Worm (Caenorhabditis elegans) whole organism, early embryonic: ENCODE data around the gene dop-5.
"Not testable (repeated sequence)": the region's sequence is repeated elsewhere in the genome, so short reads cannot be mapped to it uniquely, and the experiment has no call there.

ENCODE experiments used
- B0310.2 ChIP-seq: sonication (generic microtip); optimal IDR thresholded peaks from 2 replicates; lab custom pipeline; 2016; ENCODE audit warnings: mild to moderate bottlenecking, missing genetic modification characterization, missing compliant biosample characterization
- F13C5.2 ChIP-seq: sonication (generic microtip); optimal IDR thresholded peaks from 2 replicates; lab custom pipeline; 2017; ENCODE audit warnings: mild to moderate bottlenecking, missing genetic modification characterization, inconsistent platforms, missing compliant biosample characterization
- aly-1 ChIP-seq: sonication (generic microtip); optimal IDR thresholded peaks from 2 replicates; lab custom pipeline; 2016; ENCODE audit warnings: missing genetic modification characterization, missing compliant biosample characterization
- ama-1 ChIP-seq: fragments of 150-350 bp; optimal IDR thresholded peaks from 2 replicates; lab custom pipeline; 2014
- ceh-13 ChIP-seq: fragments of 200-800 bp; sonication (Bioruptor generic); optimal IDR thresholded peaks from 2 replicates; lab custom pipeline; 2018; ENCODE audit warnings: mild to moderate bottlenecking, missing genetic modification characterization, missing compliant biosample characterization
- ceh-36 ChIP-seq: sonication (generic microtip); optimal IDR thresholded peaks from 2 replicates; lab custom pipeline; 2016; ENCODE audit warnings: missing genetic modification characterization, inconsistent platforms, missing compliant biosample characterization
- ets-7 ChIP-seq: sonication (generic microtip); optimal IDR thresholded peaks from 2 replicates; lab custom pipeline; 2016; ENCODE audit warnings: missing genotype, missing genetic modification characterization, missing compliant biosample characterization
- flt-1 ChIP-seq: fragments of 200-800 bp; sonication (Bioruptor generic); IDR thresholded peaks from 2 replicates; pipeline ENCODE4 v1.3.6; 2022; ENCODE audit warnings: missing genetic modification characterization, missing compliant biosample characterization
- hmbx-1 ChIP-seq: sonication (generic microtip); optimal IDR thresholded peaks from 2 replicates; lab custom pipeline; 2016; ENCODE audit warnings: mild to moderate bottlenecking, missing genetic modification characterization, missing compliant biosample characterization
- hmg-4 ChIP-seq: fragments of 200-800 bp; sonication (Bioruptor generic); optimal IDR thresholded peaks from 2 replicates; lab custom pipeline; 2018; ENCODE audit warnings: mild to moderate bottlenecking, missing genetic modification characterization, missing compliant biosample characterization
- hnd-1 ChIP-seq: sonication (generic microtip); optimal IDR thresholded peaks from 2 replicates; lab custom pipeline; 2016; ENCODE audit warnings: missing genetic modification characterization, missing compliant biosample characterization
- pes-1 ChIP-seq: fragments of 200-800 bp; sonication (Bioruptor generic); IDR thresholded peaks from 2 replicates; pipeline ENCODE4 v1.3.6; 2022; ENCODE audit warnings: missing genetic modification reagents, missing genetic modification characterization, missing compliant biosample characterization
- scrt-1 ChIP-seq: fragments of 200-800 bp; sonication (Bioruptor generic); IDR thresholded peaks from 2 replicates; pipeline ENCODE4 v1.3.6; 2022; ENCODE audit warnings: missing genetic modification characterization, missing compliant biosample characterization
- sea-1 ChIP-seq: fragments of 200-800 bp; sonication (Bioruptor generic); conservative IDR thresholded peaks from 2 replicates; pipeline ENCODE4 v1.3.6; 2022; ENCODE audit warnings: missing genetic modification characterization, missing compliant biosample characterization
- tbx-11 ChIP-seq: fragments of 200-800 bp; sonication (Bioruptor generic); IDR thresholded peaks from 2 replicates; pipeline ENCODE4 v1.3.6; 2022; ENCODE audit warnings: missing genetic modification characterization, missing compliant biosample characterization
- tbx-37 ChIP-seq: fragments of 200-800 bp; sonication (Bioruptor generic); conservative IDR thresholded peaks from 2 replicates; pipeline ENCODE4 v1.3.6; 2022; ENCODE audit warnings: missing genetic modification reagents, missing genetic modification characterization, missing compliant biosample characterization
- tra-4 ChIP-seq: sonication (generic microtip); optimal IDR thresholded peaks from 2 replicates; lab custom pipeline; 2017; ENCODE audit warnings: missing genetic modification characterization, missing compliant biosample characterization

Gene dop-5

DNA sequence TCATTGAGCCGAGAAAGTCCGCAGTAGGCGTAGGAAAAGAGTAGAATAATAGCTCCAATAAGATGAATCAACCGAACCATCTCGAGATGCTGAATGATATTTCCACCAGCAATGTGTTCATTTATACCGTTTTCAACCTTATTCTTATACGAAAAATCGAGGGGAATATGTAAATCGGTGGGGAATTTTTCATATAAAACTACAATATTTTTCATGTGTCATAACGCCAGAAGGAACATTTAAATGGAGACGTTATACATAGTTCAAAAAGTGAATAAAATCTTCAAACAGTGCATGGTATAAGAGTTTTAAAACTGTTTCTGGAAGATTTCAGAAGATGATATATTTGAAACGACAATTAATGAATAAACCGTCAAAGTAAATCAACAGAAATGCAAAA lies 36.6 kb upstream of the dop-5 start, which contains the start of gene nas-19:
TSS of gene nas-19 (minus strand) at position 101 of the 400 bp plus-strand sequence.
- TF ChIP-seq tbx-37 (no peak), scrt-1 (GFP tag; lab: Robert Waterston, UW) (no peak), tbx-11 (GFP tag; lab: Robert Waterston, UW) (no peak), sea-1 (GFP tag; lab: Robert Waterston, UW) (no peak)

DNA sequence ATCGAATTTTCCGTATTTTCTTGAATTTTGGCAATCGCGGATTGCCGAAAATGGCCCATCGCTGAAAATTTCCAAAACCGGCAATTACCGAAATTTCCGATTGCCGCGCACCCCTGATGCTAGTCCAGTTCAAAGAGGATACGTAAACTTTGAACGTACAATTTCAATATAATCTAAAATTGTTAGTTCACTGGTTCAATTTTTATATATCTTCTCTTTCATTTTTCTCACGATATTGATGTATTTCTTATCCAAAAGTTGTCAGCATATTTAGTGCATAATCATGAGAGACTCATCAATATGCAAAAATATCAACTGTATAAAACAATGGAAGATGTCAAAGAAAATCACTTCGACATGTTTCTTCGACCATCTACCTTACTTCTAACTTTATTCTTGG lies 32.6 kb upstream of the dop-5 start, which contains the start of gene nas-17:
TSS of gene nas-17 (plus strand) at position 301 of the 400 bp plus-strand sequence.
- no peak for TF ChIP-seq ama-1 (lab: Kevin White, UChicago)

- not testable (repeated sequence) for TF ChIP-seq tbx-11 (GFP tag; lab: Robert Waterston, UW); B0310.2 (tag; lab: Kevin White, UChicago); scrt-1 (GFP tag; lab: Robert Waterston, UW)
Observed at ce11 chrV:11396134-11396533, 30.1 kb upstream of the dop-5 start, which contains the start of gene nas-18. Gene nas-18, plus strand, starts transcription at chrV:11396434.

DNA sequence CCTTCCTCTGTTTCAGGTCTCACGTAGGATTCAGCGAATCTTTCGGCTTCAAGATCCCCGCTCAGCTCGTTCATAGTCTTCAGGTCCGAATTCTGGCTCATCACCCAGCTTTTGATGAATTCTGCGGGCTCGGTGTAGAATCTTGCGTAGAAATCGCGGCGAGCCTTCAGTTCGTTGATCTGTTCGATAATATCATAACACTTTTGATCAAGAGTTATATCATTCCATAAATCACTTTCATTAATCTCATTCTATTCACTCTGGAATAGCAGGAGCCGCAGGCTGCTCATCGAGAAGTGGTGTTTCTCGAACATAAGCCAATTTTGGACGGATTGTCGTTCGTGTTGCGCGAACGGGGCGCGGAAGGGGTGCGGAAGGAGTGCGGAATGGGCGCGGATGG lies 29.0 kb upstream of the dop-5 start, which contains the start of gene K03B8.4:
TSS of gene K03B8.4 (minus strand) at position 101 of the 400 bp plus-strand sequence.
- TF ChIP-seq flt-1; tbx-11 (GFP tag; lab: Robert Waterston, UW); aly-1 (tag; lab: Kevin White, UChicago): not testable (repeated sequence)

DNA sequence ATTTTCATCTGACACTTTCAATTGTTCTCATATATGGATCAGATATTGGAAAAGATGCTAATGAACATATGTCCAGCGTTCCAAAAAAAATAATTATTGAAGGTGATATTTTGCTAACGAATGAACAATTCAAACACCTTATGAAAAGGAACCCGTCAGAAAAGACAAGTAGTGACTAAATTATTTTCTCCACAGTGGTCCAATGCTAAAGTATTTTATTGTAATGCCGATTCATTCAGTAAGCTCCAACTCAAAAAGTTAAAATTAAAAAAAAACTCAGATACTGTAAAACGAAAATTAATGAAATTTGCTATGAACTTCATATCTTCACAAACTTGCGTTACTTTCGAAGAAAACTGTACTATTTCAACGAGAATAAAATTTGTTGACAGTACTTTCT lies 26.0 kb upstream of the dop-5 start, which contains the start of gene nas-16:
TSS of gene nas-16 (plus strand) at position 301 of the 400 bp plus-strand sequence.
- TF ChIP-seq sea-1 (GFP tag; lab: Robert Waterston, UW) (no peak), tbx-37 (no peak), hnd-1 (no peak), F13C5.2 (tag; lab: Kevin White, UChicago) (no peak), ets-7 (tag; lab: Kevin White, UChicago) (no peak), flt-1 (no peak), aly-1 (tag; lab: Kevin White, UChicago) (no peak)

DNA sequence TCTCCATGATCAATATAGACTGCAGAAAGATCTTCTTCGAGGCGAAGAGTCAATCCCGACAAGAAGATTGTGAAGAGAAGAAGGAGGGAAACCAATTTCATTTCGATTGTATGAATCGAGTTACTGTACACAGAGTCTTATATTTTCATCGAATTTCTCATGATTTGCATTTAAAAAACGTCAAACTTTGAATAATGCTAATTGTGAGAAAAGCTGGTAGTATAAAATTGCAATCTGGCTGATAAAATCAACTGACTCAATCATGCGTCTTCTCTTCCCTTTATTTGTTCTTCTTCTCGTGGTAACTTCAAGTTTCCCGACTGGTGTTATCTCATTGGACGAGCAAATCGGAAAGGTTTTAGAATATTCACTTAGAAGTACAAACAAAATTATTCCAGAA lies 24.4 kb upstream of the dop-5 start, which contains the start of the genes K03B8.11 and K03B8.14:
TSS of gene K03B8.11 (minus strand) at position 101 of the 400 bp plus-strand sequence.
TSS of gene K03B8.14 (plus strand) at position 110 of the 400 bp plus-strand sequence.
- TF ChIP-seq flt-1, result no peak
- TF ChIP-seq tra-4 (tag; lab: Kevin White, UChicago), result no peak
- TF ChIP-seq hmg-4 (GFP tag; lab: Kevin White, UChicago), result no peak
- TF ChIP-seq hnd-1, result no peak
- TF ChIP-seq scrt-1 (GFP tag; lab: Robert Waterston, UW), result no peak
- TF ChIP-seq tbx-37, result no peak
- TF ChIP-seq sea-1 (GFP tag; lab: Robert Waterston, UW), result no peak
- TF ChIP-seq pes-1 (GFP tag; lab: Robert Waterston, UW), result no peak
- no peak for TF ChIP-seq ceh-13 (GFP tag; lab: Kevin White, UChicago)
- TF ChIP-seq ets-7 (tag; lab: Kevin White, UChicago), result no peak
- TF ChIP-seq tbx-11 (GFP tag; lab: Robert Waterston, UW), result no peak
- TF ChIP-seq ceh-36 (tag; lab: Kevin White, UChicago), result no peak
- no peak for TF ChIP-seq ama-1 (lab: Kevin White, UChicago)
- no peak for TF ChIP-seq aly-1 (tag; lab: Kevin White, UChicago)
- TF ChIP-seq B0310.2 (tag; lab: Kevin White, UChicago), result no peak
- no peak for TF ChIP-seq F13C5.2 (tag; lab: Kevin White, UChicago)
- no peak for TF ChIP-seq hmbx-1 (tag; lab: Kevin White, UChicago)

ce11 chrV:11389776-11390175 lies 23.7 kb upstream of the dop-5 start, which contains the start of gene col-155:
Gene col-155, minus strand, starts transcription at chrV:11389876.
- TF ChIP-seq hnd-1 (no peak), pes-1 (GFP tag; lab: Robert Waterston, UW) (no peak), tbx-11 (GFP tag; lab: Robert Waterston, UW) (no peak), ceh-13 (GFP tag; lab: Kevin White, UChicago) (no peak), tbx-37 (no peak), flt-1 (no peak), hmg-4 (GFP tag; lab: Kevin White, UChicago) (no peak)

ce11 chrV:11386428-11386827 lies 20.4 kb upstream of the dop-5 start, which contains the start of gene F55C10.4:
Gene F55C10.4, plus strand, starts transcription at chrV:11386728.
- no peak for TF ChIP-seq tra-4 (tag; lab: Kevin White, UChicago)

DNA sequence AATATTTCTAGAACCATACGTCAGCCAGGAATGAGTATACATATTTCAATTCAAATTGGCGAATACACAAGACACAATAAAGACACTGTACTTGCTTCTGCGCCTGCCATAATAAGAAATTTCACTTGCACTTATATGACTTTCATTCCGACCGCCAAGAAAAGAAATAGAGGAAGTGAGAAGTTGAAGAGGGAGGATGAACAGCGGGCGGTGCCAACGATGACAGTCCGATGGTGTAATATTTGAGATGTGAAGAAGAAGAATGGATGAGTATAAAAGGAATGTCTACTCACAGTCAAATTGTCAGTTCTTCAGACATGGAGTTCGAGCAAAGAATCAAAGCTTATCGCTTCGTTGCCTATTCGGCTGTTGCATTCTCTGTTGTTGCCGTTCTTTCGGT lies 19.0 kb upstream of the dop-5 start, which contains the start of gene col-154:
TSS of gene col-154 (plus strand) at position 301 of the 400 bp plus-strand sequence.
- no peak for TF ChIP-seq F13C5.2 (tag; lab: Kevin White, UChicago)
- TF ChIP-seq ceh-36 (tag; lab: Kevin White, UChicago), result no peak
- no peak for TF ChIP-seq flt-1
- no peak for TF ChIP-seq B0310.2 (tag; lab: Kevin White, UChicago)
- no peak for TF ChIP-seq aly-1 (tag; lab: Kevin White, UChicago)
- no peak for TF ChIP-seq ets-7 (tag; lab: Kevin White, UChicago)
- no peak for TF ChIP-seq ama-1 (lab: Kevin White, UChicago)
- no peak for TF ChIP-seq ceh-13 (GFP tag; lab: Kevin White, UChicago)
- TF ChIP-seq hmg-4 (GFP tag; lab: Kevin White, UChicago), result no peak
